Fruit fly (Drosophila melanogaster) whole organism, prepupa: Measurements from ENCODE around the gene TrpRS.

Experiments
- Blimp-1 ChIP-seq: fragments of 200-800 bp; sonication (Bioruptor generic); optimal IDR thresholded peaks from 3 replicates; lab custom pipeline; 2017; ENCODE audit warnings: missing biosample characterization, missing genetic modification characterization, mild to moderate bottlenecking, moderate library complexity, missing genetic modification reagents
- CG10669 ChIP-seq: fragments of 200-800 bp; sonication (Bioruptor generic); optimal IDR thresholded peaks from 3 replicates; lab custom pipeline; 2018; ENCODE audit warnings: missing biosample characterization, mild to moderate bottlenecking, missing genetic modification characterization, moderate library complexity
- CG15336 ChIP-seq: fragments of 200-800 bp; sonication (Bioruptor generic); IDR thresholded peaks from 2 replicates; pipeline ENCODE4 v1.3.6; 2022; ENCODE audit warnings: missing biosample characterization, missing genetic modification characterization
- CG1621 ChIP-seq: fragments of 200-800 bp; sonication (Bioruptor generic); optimal IDR thresholded peaks from 3 replicates; lab custom pipeline; 2018; ENCODE audit warnings: missing biosample characterization, mild to moderate bottlenecking, missing genetic modification characterization
- CG16779 ChIP-seq: fragments of 200-800 bp; sonication (Bioruptor generic); optimal IDR thresholded peaks from 3 replicates; lab custom pipeline; 2017; ENCODE audit warnings: missing biosample characterization, mild to moderate bottlenecking, missing genetic modification characterization
- CG3032 ChIP-seq: fragments of 200-800 bp; optimal IDR thresholded peaks from 2 replicates; lab custom pipeline; 2019; ENCODE audit warnings: missing biosample characterization, mild to moderate bottlenecking, missing genetic modification characterization, moderate library complexity
- CG32006 ChIP-seq: fragments of 200-800 bp; sonication (Bioruptor generic); optimal IDR thresholded peaks from 3 replicates; lab custom pipeline; 2017; ENCODE audit warnings: missing biosample characterization, mild to moderate bottlenecking, missing genetic modification characterization
- CG34406 ChIP-seq: fragments of 200-800 bp; sonication (Bioruptor generic); optimal IDR thresholded peaks from 3 replicates; lab custom pipeline; 2016; ENCODE audit warnings: missing biosample characterization, missing genetic modification characterization
- CG3919 ChIP-seq: fragments of 200-800 bp; sonication (Bioruptor generic); optimal IDR thresholded peaks from 3 replicates; lab custom pipeline; 2016; ENCODE audit warnings: missing biosample characterization, missing genetic modification characterization
- CG6163 ChIP-seq: fragments of 200-800 bp; sonication (Bioruptor generic); IDR thresholded peaks from 3 replicates; pipeline ENCODE4 v1.3.6; 2022; ENCODE audit warnings: missing biosample characterization, missing genetic modification characterization
- CG6276 ChIP-seq: fragments of 200-800 bp; sonication (Bioruptor generic); optimal IDR thresholded peaks from 2 replicates; lab custom pipeline; 2017; ENCODE audit warnings: missing biosample characterization, mild to moderate bottlenecking, missing genetic modification characterization
- CG6792 ChIP-seq: fragments of 200-800 bp; sonication (Bioruptor generic); optimal IDR thresholded peaks from 3 replicates; lab custom pipeline; 2016; ENCODE audit warnings: missing biosample characterization, missing genetic modification characterization
- CG6808 ChIP-seq: fragments of 200-800 bp; sonication (Bioruptor generic); optimal IDR thresholded peaks from 3 replicates; lab custom pipeline; 2017; ENCODE audit warnings: missing biosample characterization, missing genetic modification characterization, mild to moderate bottlenecking, moderate library complexity, missing genetic modification reagents
- CG6854 ChIP-seq: fragments of 200-800 bp; sonication (Bioruptor generic); optimal IDR thresholded peaks from 2 replicates; lab custom pipeline; 2017; ENCODE audit warnings: missing biosample characterization, mild to moderate bottlenecking, missing genetic modification characterization
- CG7368 ChIP-seq: fragments of 200-800 bp; sonication (Bioruptor generic); optimal IDR thresholded peaks from 3 replicates; lab custom pipeline; 2016; ENCODE audit warnings: missing biosample characterization, missing genetic modification characterization
- CG8119 ChIP-seq: fragments of 200-800 bp; sonication (Bioruptor generic); IDR thresholded peaks from 3 replicates; pipeline ENCODE4 v1.3.6; 2022; ENCODE audit warnings: missing biosample characterization, missing genetic modification characterization
- CG8632 ChIP-seq: fragments of 200-800 bp; sonication (Bioruptor generic); optimal IDR thresholded peaks from 3 replicates; lab custom pipeline; 2016; ENCODE audit warnings: missing biosample characterization, missing genetic modification characterization
- CG9139 ChIP-seq: fragments of 200-800 bp; sonication (Bioruptor generic); optimal IDR thresholded peaks from 3 replicates; lab custom pipeline; 2017; ENCODE audit warnings: missing biosample characterization, mild to moderate bottlenecking, missing genetic modification characterization
- Eip75B ChIP-seq: fragments of 200-800 bp; sonication (Bioruptor generic); optimal IDR thresholded peaks from 3 replicates; lab custom pipeline; 2016; ENCODE audit warnings: missing biosample characterization, missing genetic modification characterization
- Eip78C ChIP-seq: fragments of 200-800 bp; sonication (Bioruptor generic); peaks from one replicate; lab custom pipeline; 2016; ENCODE audit warnings: missing biosample characterization, missing genetic modification characterization
- Eip93F ChIP-seq: fragments of 200-800 bp; sonication (Bioruptor generic); optimal IDR thresholded peaks from 2 replicates; lab custom pipeline; 2016; ENCODE audit warnings: missing biosample characterization, mild to moderate bottlenecking, missing genetic modification characterization
- Ets21C ChIP-seq: fragments of 200-800 bp; sonication (Bioruptor generic); optimal IDR thresholded peaks from 3 replicates; lab custom pipeline; 2016; ENCODE audit warnings: missing biosample characterization, missing genetic modification characterization
- Ets96B ChIP-seq: fragments of 200-800 bp; optimal IDR thresholded peaks from 2 replicates; lab custom pipeline; 2019; ENCODE audit warnings: missing biosample characterization, mild to moderate bottlenecking, missing genetic modification characterization, moderate library complexity
- Gug ChIP-seq: fragments of 200-800 bp; sonication (Bioruptor generic); IDR thresholded peaks from 2 replicates; pipeline ENCODE4 v1.3.6; 2022; ENCODE audit warnings: missing biosample characterization, missing genetic modification characterization
- Hr39 ChIP-seq: fragments of 200-800 bp; sonication (Bioruptor generic); optimal IDR thresholded peaks from 2 replicates; lab custom pipeline; 2016; ENCODE audit warnings: missing biosample characterization, missing genetic modification characterization
- Met ChIP-seq: fragments of 200-800 bp; sonication (Bioruptor generic); optimal IDR thresholded peaks from 3 replicates; lab custom pipeline; 2016; ENCODE audit warnings: missing biosample characterization, missing genetic modification characterization
- OdsH ChIP-seq: fragments of 200-800 bp; sonication (Bioruptor generic); optimal IDR thresholded peaks from 3 replicates; lab custom pipeline; 2016; ENCODE audit warnings: missing biosample characterization, missing genetic modification characterization
- Smox ChIP-seq: fragments of 200-800 bp; sonication (Bioruptor generic); optimal IDR thresholded peaks from 3 replicates; lab custom pipeline; 2016; ENCODE audit warnings: missing biosample characterization, missing genetic modification characterization
- Sox102F ChIP-seq: fragments of 200-800 bp; sonication (Bioruptor generic); optimal IDR thresholded peaks from 2 replicates; lab custom pipeline; 2016; ENCODE audit warnings: missing biosample characterization, mild to moderate bottlenecking, missing genetic modification characterization
- Sox15 ChIP-seq: fragments of 200-800 bp; sonication (Bioruptor generic); optimal IDR thresholded peaks from 3 replicates; lab custom pipeline; 2016; ENCODE audit warnings: missing biosample characterization, missing genetic modification characterization
- achi ChIP-seq: fragments of 200-800 bp; sonication (Bioruptor generic); optimal IDR thresholded peaks from 3 replicates; lab custom pipeline; 2016; ENCODE audit warnings: missing biosample characterization, missing genetic modification characterization
- cyc ChIP-seq: fragments of 200-800 bp; sonication (Bioruptor generic); optimal IDR thresholded peaks from 3 replicates; lab custom pipeline; 2016; ENCODE audit warnings: missing biosample characterization, missing genetic modification characterization
- dac ChIP-seq: fragments of 200-800 bp; sonication (Bioruptor generic); optimal IDR thresholded peaks from 2 replicates; lab custom pipeline; 2017; ENCODE audit warnings: missing biosample characterization, mild to moderate bottlenecking, missing genetic modification characterization
- dsx ChIP-seq: fragments of 200-800 bp; optimal IDR thresholded peaks from 3 replicates; lab custom pipeline; 2019; ENCODE audit warnings: missing biosample characterization, mild to moderate bottlenecking, missing genetic modification characterization, moderate library complexity; ENCODE audit not compliant: poor library complexity, severe bottlenecking
- eg ChIP-seq: fragments of 200-800 bp; sonication (Bioruptor generic); IDR thresholded peaks from 3 replicates; pipeline ENCODE4 v1.3.6; 2022; ENCODE audit warnings: missing biosample characterization, missing genetic modification characterization
- fd85E ChIP-seq: fragments of 200-800 bp; sonication (Bioruptor generic); optimal IDR thresholded peaks from 3 replicates; lab custom pipeline; 2016; ENCODE audit warnings: missing biosample characterization, missing genetic modification characterization
- fkh ChIP-seq: fragments of 200-800 bp; sonication (Bioruptor generic); optimal IDR thresholded peaks from 3 replicates; lab custom pipeline; 2017; ENCODE audit warnings: missing biosample characterization, mild to moderate bottlenecking, missing genetic modification characterization, moderate library complexity
- net ChIP-seq: fragments of 200-800 bp; sonication (Bioruptor generic); optimal IDR thresholded peaks from 3 replicates; lab custom pipeline; 2016; ENCODE audit warnings: missing biosample characterization, missing genetic modification characterization
- pdm3 ChIP-seq: fragments of 200-800 bp; sonication (Bioruptor generic); optimal IDR thresholded peaks from 3 replicates; lab custom pipeline; 2016; ENCODE audit warnings: missing biosample characterization, missing genetic modification characterization
- salr ChIP-seq, 2 experiments: fragments of 200-800 bp; sonication (Bioruptor generic); optimal IDR thresholded peaks; 3 replicates each; lab custom pipeline; 2016 to 2018; ENCODE audit warnings: missing biosample characterization in 2 of 2, missing genetic modification characterization in 2 of 2, mild to moderate bottlenecking in 1 of 2
- ss ChIP-seq, 2 experiments: fragments of 200-800 bp; sonication (Bioruptor generic); optimal IDR thresholded peaks; 2 replicates in 1 of 2; 3 replicates in 1 of 2; lab custom pipeline; 2017 to 2018; ENCODE audit warnings: mild to moderate bottlenecking in 2 of 2, missing biosample characterization in 2 of 2, missing genetic modification characterization in 2 of 2, moderate library complexity in 1 of 2
- svp ChIP-seq: fragments of 200-800 bp; sonication (Bioruptor generic); peaks from one replicate; lab custom pipeline; 2016; ENCODE audit warnings: missing biosample characterization, missing genetic modification characterization
- topi ChIP-seq: fragments of 200-800 bp; sonication (Bioruptor generic); optimal IDR thresholded peaks from 3 replicates; lab custom pipeline; 2016; ENCODE audit warnings: missing biosample characterization, missing genetic modification characterization
- vri ChIP-seq: fragments of 200-800 bp; sonication (Bioruptor generic); optimal IDR thresholded peaks from 3 replicates; lab custom pipeline; 2016; ENCODE audit warnings: missing biosample characterization, mild to moderate bottlenecking, missing genetic modification characterization

TrpRS gene

DNA sequence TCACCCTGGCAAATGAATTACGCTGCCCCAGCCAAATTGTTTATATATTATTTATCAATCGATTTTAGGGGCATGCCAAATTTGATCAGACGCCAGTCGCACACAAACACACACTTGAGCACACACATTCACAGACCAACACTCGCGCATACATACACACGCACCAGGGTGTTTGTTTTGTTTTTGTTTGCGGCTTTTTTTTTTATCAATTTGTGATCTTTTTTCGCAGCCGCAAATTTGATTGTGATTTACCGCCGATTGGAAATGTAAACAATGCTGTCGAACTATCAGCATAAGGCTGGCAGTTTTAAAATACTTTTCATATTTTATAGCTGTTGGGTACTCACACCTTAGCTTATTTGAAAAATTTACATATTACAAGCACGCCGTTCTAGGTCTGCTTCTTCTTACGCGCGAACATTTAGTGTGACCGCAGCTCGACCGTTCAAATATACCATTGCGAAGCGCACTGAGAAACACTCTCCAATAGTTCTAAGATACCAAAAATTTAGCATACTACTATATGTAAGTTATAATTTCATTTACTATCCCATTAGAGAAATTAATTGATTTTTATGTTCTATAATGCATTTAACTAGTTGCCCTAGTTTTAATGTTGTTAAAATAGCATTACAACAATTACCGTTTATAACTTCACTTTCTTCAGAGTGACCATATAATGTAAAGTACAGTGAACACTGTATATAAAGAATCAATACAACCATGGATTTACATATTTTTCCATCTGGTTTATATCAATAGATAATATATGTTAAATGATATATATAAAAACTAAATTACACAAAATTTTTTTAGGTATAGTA is 29.2 kb downstream of the TrpRS start, which contains the start of gene pum:
Gene pum, minus strand, starts transcription at position 415 of the 824 bp plus-strand sequence.
- peak; percentile 45; the same call in 1 of the 2 replicates for TF ChIP-seq CG15336 (GFP tag; lab: Robert Waterston, UW)
- TF ChIP-seq CG8119, result peak; percentile 70
- TF ChIP-seq CG32006 (GFP tag; lab: Kevin White, UChicago), result peak; percentile 25
- TF ChIP-seq salr (GFP tag; optimal IDR thresholded peaks at IDR 0.05; lab: Kevin White, UChicago), result peak in 1 of 2 experiments; percentile 10
- peak; percentile 14 for TF ChIP-seq OdsH (GFP tag; lab: Kevin White, UChicago)
- peak; percentile 72 for TF ChIP-seq CG16779 (tag; lab: Kevin White, UChicago)
- peak; percentile 77 to 78 for TF ChIP-seq ss (GFP tag; optimal IDR thresholded peaks at IDR 0.05; lab: Kevin White, UChicago)
- no peak for TF ChIP-seq CG7368 (GFP tag; lab: Kevin White, UChicago)
- TF ChIP-seq Sox102F (GFP tag; lab: Kevin White, UChicago), result peak; percentile 5
- peak; percentile 32 for TF ChIP-seq svp (GFP tag; lab: Kevin White, UChicago)
- peak; percentile 25 for TF ChIP-seq Ets96B (tag; lab: Kevin White, UChicago)
- peak; percentile 11 for TF ChIP-seq Smox
- TF ChIP-seq CG3032 (tag; lab: Kevin White, UChicago), result peak; percentile 47
- no peak for TF ChIP-seq CG34406 (GFP tag; lab: Kevin White, UChicago)
- peak; percentile 26 for TF ChIP-seq vri (GFP tag; lab: Kevin White, UChicago)
- TF ChIP-seq Eip75B (GFP tag; lab: Kevin White, UChicago), result no peak
- TF ChIP-seq cyc (GFP tag; lab: Kevin White, UChicago), result peak; percentile 22
- TF ChIP-seq Eip93F (GFP tag; lab: Kevin White, UChicago), result no peak
- TF ChIP-seq fkh (GFP tag; lab: Kevin White, UChicago), result peak; percentile 72
- peak; percentile 10 for TF ChIP-seq dsx (GFP tag; lab: Kevin White, UChicago)
- TF ChIP-seq CG6854 (GFP tag; lab: Kevin White, UChicago), result peak; percentile 28
- TF ChIP-seq dac (GFP tag; lab: Kevin White, UChicago), result no peak
- TF ChIP-seq CG6808 (GFP tag; lab: Kevin White, UChicago), result peak; percentile 83
- TF ChIP-seq CG6163 (GFP tag; lab: Robert Waterston, UW), result peak; percentile 18; the same call in 2 of the 3 replicates
- TF ChIP-seq Eip78C (GFP tag; lab: Kevin White, UChicago), result peak; percentile 62
- peak; percentile 14 for TF ChIP-seq net (GFP tag; lab: Kevin White, UChicago)
- peak; percentile 23 for TF ChIP-seq CG1621 (tag; lab: Kevin White, UChicago)
- TF ChIP-seq CG6276 (GFP tag; lab: Kevin White, UChicago), result peak; percentile 46
- peak; percentile 58 for TF ChIP-seq eg (GFP tag; lab: Robert Waterston, UW)
- no peak for TF ChIP-seq Hr39 (GFP tag; lab: Kevin White, UChicago)
- TF ChIP-seq CG9139 (GFP tag; lab: Kevin White, UChicago), result peak; percentile 45

DNA sequence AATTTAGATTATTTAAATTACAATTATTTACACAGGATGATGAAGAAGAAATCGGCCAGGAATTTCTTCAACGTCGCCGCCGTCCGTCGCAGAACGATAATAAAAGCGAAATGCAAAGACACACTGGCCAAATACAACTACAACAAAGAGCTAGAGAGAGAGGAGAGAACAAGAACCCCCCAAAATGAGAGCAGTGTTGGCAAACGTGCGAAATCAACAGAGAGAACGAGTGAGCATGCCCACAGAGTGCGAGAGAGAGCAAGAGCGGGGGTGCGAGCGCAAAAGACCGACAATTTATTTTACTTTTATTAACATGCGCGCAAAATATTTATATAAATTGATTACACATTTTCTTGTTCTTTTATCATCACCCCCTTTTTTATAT is 29.8 kb downstream of the TrpRS start:
- TF ChIP-seq CG15336 (GFP tag; lab: Robert Waterston, UW), result no peak; the same call in 1 of the 2 replicates
- TF ChIP-seq Smox, result peak; percentile 6
- TF ChIP-seq CG7368 (GFP tag; lab: Kevin White, UChicago), result no peak
- TF ChIP-seq Ets96B (tag; lab: Kevin White, UChicago), result no peak
- peak; percentile 19 for TF ChIP-seq OdsH (GFP tag; lab: Kevin White, UChicago)
- no peak for TF ChIP-seq cyc (GFP tag; lab: Kevin White, UChicago)
- no peak for TF ChIP-seq CG9139 (GFP tag; lab: Kevin White, UChicago)
- TF ChIP-seq salr (GFP tag; optimal IDR thresholded peaks at IDR 0.05; lab: Kevin White, UChicago), result no peak
- TF ChIP-seq Sox102F (GFP tag; lab: Kevin White, UChicago), result peak; percentile 18
- TF ChIP-seq Eip93F (GFP tag; lab: Kevin White, UChicago), result peak; percentile 28
- peak; percentile 33 for TF ChIP-seq Eip75B (GFP tag; lab: Kevin White, UChicago)
- TF ChIP-seq Met, result peak; percentile 38
- peak; percentile 81 for TF ChIP-seq svp (GFP tag; lab: Kevin White, UChicago)
- TF ChIP-seq CG8119, result no peak
- no peak for TF ChIP-seq pdm3 (GFP tag; lab: Kevin White, UChicago)
- TF ChIP-seq CG6854 (GFP tag; lab: Kevin White, UChicago), result peak; percentile 51
- TF ChIP-seq Ets21C (GFP tag; lab: Kevin White, UChicago), result no peak
- 0 out of 3 replicates have a peak, but pooled peaks have one; percentile 41 for TF ChIP-seq eg (GFP tag; lab: Robert Waterston, UW)
- TF ChIP-seq CG6792 (GFP tag; lab: Kevin White, UChicago), result no peak
- TF ChIP-seq fd85E (GFP tag; lab: Kevin White, UChicago), result peak; percentile 60
- no peak for TF ChIP-seq CG1621 (tag; lab: Kevin White, UChicago)
- no peak for TF ChIP-seq Sox15
- no peak for TF ChIP-seq CG6808 (GFP tag; lab: Kevin White, UChicago)
- TF ChIP-seq fkh (GFP tag; lab: Kevin White, UChicago), result peak; percentile 63
- TF ChIP-seq CG3919 (GFP tag; lab: Kevin White, UChicago), result peak; percentile 60
- no peak for TF ChIP-seq CG10669
- TF ChIP-seq Gug (GFP tag; lab: Robert Waterston, UW), result no peak
- TF ChIP-seq CG8632 (GFP tag; lab: Kevin White, UChicago), result no peak
- no peak for TF ChIP-seq achi
- peak; percentile 39 for TF ChIP-seq topi (GFP tag; lab: Kevin White, UChicago)
- TF ChIP-seq Blimp-1 (GFP tag; lab: Kevin White, UChicago), result no peak
- no peak for TF ChIP-seq ss (GFP tag; optimal IDR thresholded peaks at IDR 0.05; lab: Kevin White, UChicago)
- peak; percentile 25 for TF ChIP-seq net (GFP tag; lab: Kevin White, UChicago)
